Worm (Caenorhabditis elegans) whole organism, midembryonic: ENCODE results near the gene srbc-79.

Experiments
- T22C8.4 ChIP-seq: fragments of 200-800 bp; sonication (Bioruptor generic); IDR thresholded peaks from 2 replicates; pipeline ENCODE4 v1.3.6; 2022; ENCODE audit warnings: missing genetic modification characterization, missing compliant biosample characterization
- cog-1 ChIP-seq: sonication (generic microtip); optimal IDR thresholded peaks from 2 replicates; lab custom pipeline; 2016; ENCODE audit warnings: missing genetic modification characterization, missing compliant biosample characterization
- flt-1 ChIP-seq: fragments of 200-800 bp; sonication (Bioruptor generic); IDR thresholded peaks from 2 replicates; pipeline ENCODE4 v1.3.6; 2022; ENCODE audit warnings: missing genetic modification characterization, missing compliant biosample characterization
- klf-2 ChIP-seq: fragments of 200-800 bp; sonication (Bioruptor generic); conservative IDR thresholded peaks from 2 replicates; pipeline ENCODE4 v1.3.6; 2022; ENCODE audit warnings: missing genetic modification reagents, missing genetic modification characterization, missing compliant biosample characterization
- med-1 ChIP-seq: sonication (generic microtip); optimal IDR thresholded peaks from 2 replicates; lab custom pipeline; 2017; ENCODE audit warnings: missing genetic modification characterization, mild to moderate bottlenecking, missing compliant biosample characterization, antibody characterized with exemption, missing genetic modification reagents; ENCODE audit not compliant: insufficient read depth
- ref-1 ChIP-seq: fragments of 200-800 bp; sonication (Bioruptor generic); conservative IDR thresholded peaks from 2 replicates; pipeline ENCODE4 v1.3.6; 2022; ENCODE audit warnings: missing genetic modification reagents, missing genetic modification characterization, missing compliant biosample characterization
- tab-1 ChIP-seq: fragments of 200-800 bp; sonication (Bioruptor generic); IDR thresholded peaks from 2 replicates; pipeline ENCODE4 v1.3.6; 2022; ENCODE audit warnings: missing genetic modification characterization, missing compliant biosample characterization
- ztf-23 ChIP-seq: fragments of 200-800 bp; sonication (Bioruptor generic); IDR thresholded peaks from 2 replicates; pipeline ENCODE4 v1.3.6; 2022; ENCODE audit warnings: missing genetic modification reagents, missing genetic modification characterization, missing compliant biosample characterization
- ztf-29 ChIP-seq: fragments of 200-800 bp; sonication (Bioruptor generic); IDR thresholded peaks from 2 replicates; pipeline ENCODE4 v1.3.6; 2022; ENCODE audit warnings: missing genetic modification reagents, missing genetic modification characterization, missing compliant biosample characterization

The srbc-79 gene

ce11 chrV:20492385-20492784 is at the start of gene srbc-79:
Gene srbc-79 (minus strand): TSS chrV:20492485.
- TF ChIP-seq T22C8.4 (GFP tag; lab: Robert Waterston, UW), result no peak
- no peak for TF ChIP-seq med-1 (GFP tag; lab: Kevin White, UChicago)
- TF ChIP-seq tab-1 (GFP tag; lab: Robert Waterston, UW), result no peak
- TF ChIP-seq ref-1, result no peak
- no peak for TF ChIP-seq ztf-29
- no peak for TF ChIP-seq ztf-23 (GFP tag; lab: Robert Waterston, UW)
- TF ChIP-seq flt-1, result no peak
- no peak for TF ChIP-seq cog-1 (tag; lab: Kevin White, UChicago)
- no peak for TF ChIP-seq klf-2

ce11 chrV:20539055-20539454 is 46.8 kb upstream of the srbc-79 start, which contains the start of gene Y38H6C.16:
Gene Y38H6C.16 (minus strand): TSS chrV:20539347.
- TF ChIP-seq T22C8.4 (GFP tag; lab: Robert Waterston, UW) (no peak), klf-2 (no peak), ztf-23 (GFP tag; lab: Robert Waterston, UW) (no peak), med-1 (GFP tag; lab: Kevin White, UChicago) (no peak), tab-1 (GFP tag; lab: Robert Waterston, UW) (no peak), flt-1 (no peak), ref-1 (no peak), ztf-29 (no peak), cog-1 (tag; lab: Kevin White, UChicago) (no peak)

- no peak for TF ChIP-seq T22C8.4 (GFP tag; lab: Robert Waterston, UW)
- no peak for TF ChIP-seq cog-1 (tag; lab: Kevin White, UChicago)
- no peak for TF ChIP-seq klf-2
- TF ChIP-seq ztf-23 (GFP tag; lab: Robert Waterston, UW), result no peak
- no peak for TF ChIP-seq ztf-29
- TF ChIP-seq ref-1, result no peak
- TF ChIP-seq tab-1 (GFP tag; lab: Robert Waterston, UW), result no peak
- TF ChIP-seq flt-1, result no peak
- TF ChIP-seq med-1 (GFP tag; lab: Kevin White, UChicago), result no peak
Measured at ce11 chrV:20536208-20536607, 43.9 kb upstream of the srbc-79 start, which contains the start of gene Y38H6C.15. Gene Y38H6C.15 (minus strand): TSS chrV:20536308.

- TF ChIP-seq klf-2 (no peak), flt-1 (no peak), T22C8.4 (GFP tag; lab: Robert Waterston, UW) (no peak)
Measured at ce11 chrV:20534072-20534471, 41.8 kb upstream of the srbc-79 start, which contains the start of gene famh-161. Gene famh-161 (minus strand): TSS chrV:20534172.

- TF ChIP-seq tab-1 (GFP tag; lab: Robert Waterston, UW), result no peak
- TF ChIP-seq T22C8.4 (GFP tag; lab: Robert Waterston, UW), result no peak
- TF ChIP-seq cog-1 (tag; lab: Kevin White, UChicago), result no peak
- TF ChIP-seq ztf-23 (GFP tag; lab: Robert Waterston, UW), result no peak
- no peak for TF ChIP-seq ztf-29
- TF ChIP-seq flt-1, result no peak
- TF ChIP-seq klf-2, result no peak
- no peak for TF ChIP-seq ref-1
- TF ChIP-seq med-1 (GFP tag; lab: Kevin White, UChicago), result no peak
Measured at ce11 chrV:20527493-20527892, 35.2 kb upstream of the srbc-79 start, which contains the start of gene Y38H6C.13. Gene Y38H6C.13 (plus strand): TSS chrV:20527793.

ce11 chrV:20525816-20526459 is 33.7 kb upstream of the srbc-79 start, which contains the start of the genes srh-166 and Y38H6C.24:
Gene srh-166 (minus strand): TSS chrV:20525866.
Gene Y38H6C.24 (plus strand): TSS chrV:20526435.
- no peak for TF ChIP-seq med-1 (GFP tag; lab: Kevin White, UChicago)
- TF ChIP-seq ztf-23 (GFP tag; lab: Robert Waterston, UW), result no peak
- TF ChIP-seq cog-1 (tag; lab: Kevin White, UChicago), result no peak
- TF ChIP-seq flt-1, result no peak
- no peak for TF ChIP-seq klf-2
- TF ChIP-seq ztf-29, result no peak
- TF ChIP-seq tab-1 (GFP tag; lab: Robert Waterston, UW), result no peak
- TF ChIP-seq ref-1, result no peak
- TF ChIP-seq T22C8.4 (GFP tag; lab: Robert Waterston, UW), result no peak

- TF ChIP-seq klf-2 (no peak), ztf-29 (no peak), flt-1 (no peak), ztf-23 (GFP tag; lab: Robert Waterston, UW) (no peak), cog-1 (tag; lab: Kevin White, UChicago) (no peak), tab-1 (GFP tag; lab: Robert Waterston, UW) (no peak), med-1 (GFP tag; lab: Kevin White, UChicago) (no peak), T22C8.4 (GFP tag; lab: Robert Waterston, UW) (no peak), ref-1 (no peak)
Measured at ce11 chrV:20522219-20522618, 29.9 kb upstream of the srbc-79 start, which contains the start of the genes Y38H6C.9 and fbxa-150. Gene Y38H6C.9 (minus strand): TSS chrV:20522270. Gene fbxa-150 (plus strand): TSS chrV:20522598.

ce11 chrV:20518927-20519326 is 26.6 kb upstream of the srbc-79 start, which contains the start of gene Y38H6C.25:
Gene Y38H6C.25 (plus strand): TSS chrV:20519227.
- TF ChIP-seq flt-1 (no peak), klf-2 (no peak), cog-1 (tag; lab: Kevin White, UChicago) (no peak), T22C8.4 (GFP tag; lab: Robert Waterston, UW) (no peak), ztf-23 (GFP tag; lab: Robert Waterston, UW) (no peak), ref-1 (no peak), ztf-29 (no peak), med-1 (GFP tag; lab: Kevin White, UChicago) (no peak), tab-1 (GFP tag; lab: Robert Waterston, UW) (no peak)

- TF ChIP-seq T22C8.4 (GFP tag; lab: Robert Waterston, UW) (no peak), flt-1 (no peak), med-1 (GFP tag; lab: Kevin White, UChicago) (no peak), ztf-29 (no peak), cog-1 (tag; lab: Kevin White, UChicago) (no peak), klf-2 (no peak), tab-1 (GFP tag; lab: Robert Waterston, UW) (no peak), ztf-23 (GFP tag; lab: Robert Waterston, UW) (no peak), ref-1 (no peak)
Measured at ce11 chrV:20517005-20517404, 24.7 kb upstream of the srbc-79 start.
